Worm (Caenorhabditis elegans) whole organism, midembryonic: Measurements from ENCODE around the gene ZK370.6.

Experiments
- T22C8.4 ChIP-seq: fragments of 200-800 bp; sonication (Bioruptor generic); IDR thresholded peaks from 2 replicates; pipeline ENCODE4 v1.3.6; 2022; ENCODE audit warnings: missing genetic modification characterization, missing compliant biosample characterization
- med-1 ChIP-seq: sonication (generic microtip); optimal IDR thresholded peaks from 2 replicates; lab custom pipeline; 2017; ENCODE audit warnings: missing genetic modification characterization, mild to moderate bottlenecking, missing compliant biosample characterization, antibody characterized with exemption, missing genetic modification reagents; ENCODE audit not compliant: insufficient read depth
- ref-1 ChIP-seq: fragments of 200-800 bp; sonication (Bioruptor generic); conservative IDR thresholded peaks from 2 replicates; pipeline ENCODE4 v1.3.6; 2022; ENCODE audit warnings: missing genetic modification reagents, missing genetic modification characterization, missing compliant biosample characterization
- ztf-29 ChIP-seq: fragments of 200-800 bp; sonication (Bioruptor generic); IDR thresholded peaks from 2 replicates; pipeline ENCODE4 v1.3.6; 2022; ENCODE audit warnings: missing genetic modification reagents, missing genetic modification characterization, missing compliant biosample characterization

DNA sequence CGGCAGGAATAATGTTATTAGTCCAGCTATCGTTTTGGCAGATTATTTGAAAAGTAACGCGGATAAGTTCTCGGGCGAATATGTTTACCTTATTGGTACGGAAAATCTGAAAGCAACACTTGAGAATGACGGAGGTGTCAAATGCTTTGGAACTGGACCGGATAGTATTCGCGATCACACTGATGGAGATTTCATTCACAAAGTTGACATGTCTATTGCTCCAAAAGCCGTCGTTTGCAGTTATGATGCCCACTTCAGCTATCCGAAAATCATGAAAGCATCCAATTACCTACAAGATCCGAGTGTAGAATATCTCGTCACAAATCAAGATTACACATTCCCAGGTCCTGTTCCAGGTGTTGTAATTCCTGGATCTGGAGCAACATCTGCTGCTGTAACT lies 29.7 kb upstream of the ZK370.6 start:
- TF ChIP-seq ztf-29 (GFP tag; lab: Robert Waterston, UW) = no peak
- TF ChIP-seq med-1 (GFP tag; lab: Kevin White, UChicago) = no peak
- no peak for TF ChIP-seq T22C8.4
- no peak for TF ChIP-seq ref-1 (GFP tag; lab: Robert Waterston, UW)
